Fruit fly (Drosophila melanogaster): ENCODE measurements around the gene bsk.

Gene bsk

dm6 chr2L:10230455-10230854 lies 19.8 kb downstream of the bsk start:
- no peak for TF ChIP-seq pan (optimal IDR thresholded peaks at IDR 0.05)
- no peak for TF ChIP-seq jim (GFP tag; optimal IDR thresholded peaks at IDR 0.05)
- no peak for TF ChIP-seq HLH106 (tag; optimal IDR thresholded peaks at IDR 0.05)
- TF ChIP-seq fru (GFP tag; optimal IDR thresholded peaks at IDR 0.05) = no peak
- TF ChIP-seq sage (GFP tag; optimal IDR thresholded peaks at IDR 0.05) = no peak
- TF ChIP-seq dsf (GFP tag; optimal IDR thresholded peaks at IDR 0.05; ENCODE audit: borderline replicate concordance) = no peak
- TF ChIP-seq CG32264 (GFP tag; optimal IDR thresholded peaks at IDR 0.05) = no peak
- TF ChIP-seq Dfd (GFP tag; optimal IDR thresholded peaks at IDR 0.05) = no peak
- TF ChIP-seq br (GFP tag; optimal IDR thresholded peaks at IDR 0.05) = no peak

dm6 chr2L:10226724-10227407 lies 23.4 kb downstream of the bsk start, which contains the start of gene CG5708:
Gene CG5708 (minus strand): TSS chr2L:10226808.
- peak; percentile 22 for TF ChIP-seq Hnf4 (GFP tag; optimal IDR thresholded peaks at IDR 0.05)
- peak; percentile 26 for TF ChIP-seq sage (GFP tag; optimal IDR thresholded peaks at IDR 0.05)
- TF ChIP-seq rgr (GFP tag; optimal IDR thresholded peaks at IDR 0.05) = peak; percentile 15
- no peak for TF ChIP-seq Rel (GFP tag; optimal IDR thresholded peaks at IDR 0.05)
- peak; percentile 41 for TF ChIP-seq Rel (tag; optimal IDR thresholded peaks at IDR 0.05)
- no peak for TF ChIP-seq jim (GFP tag; optimal IDR thresholded peaks at IDR 0.05)
- no peak for TF ChIP-seq Dfd (GFP tag; optimal IDR thresholded peaks at IDR 0.05)
- TF ChIP-seq foxo (GFP tag; optimal IDR thresholded peaks at IDR 0.05) = no peak
- TF ChIP-seq Myc (optimal IDR thresholded peaks at IDR 0.05) = peak; percentile 82
- peak; percentile 11 for TF ChIP-seq Sp1 (GFP tag; optimal IDR thresholded peaks at IDR 0.05)
- peak; percentile 80 for TF ChIP-seq woc (GFP tag; optimal IDR thresholded peaks at IDR 0.05)

- no peak for TF ChIP-seq dmrt93B (GFP tag; optimal IDR thresholded peaks at IDR 0.05)
- TF ChIP-seq Rel (GFP tag; optimal IDR thresholded peaks at IDR 0.05) = peak; percentile 9
- TF ChIP-seq Rel (tag; optimal IDR thresholded peaks at IDR 0.05) = no peak
Measured at dm6 chr2L:10226213-10226723, 24.0 kb downstream of the bsk start.

- TF ChIP-seq Jra (GFP tag; optimal IDR thresholded peaks at IDR 0.05) (no peak), foxo (GFP tag; optimal IDR thresholded peaks at IDR 0.05) (no peak), brk (GFP tag; optimal IDR thresholded peaks at IDR 0.05) (peak; percentile 60), Dfd (GFP tag; optimal IDR thresholded peaks at IDR 0.05) (no peak), tai (GFP tag; optimal IDR thresholded peaks at IDR 0.05) (peak; percentile 58), N (GFP tag; optimal IDR thresholded peaks at IDR 0.05) (no peak), Rel (GFP tag; optimal IDR thresholded peaks at IDR 0.05) (no peak), Rel (tag; optimal IDR thresholded peaks at IDR 0.05) (peak; percentile 7), usp (GFP tag; optimal IDR thresholded peaks at IDR 0.05) (no peak), rgr (GFP tag; optimal IDR thresholded peaks at IDR 0.05) (no peak), sage (GFP tag; optimal IDR thresholded peaks at IDR 0.05) (no peak), Mio (GFP tag; optimal IDR thresholded peaks at IDR 0.05) (no peak), dl (GFP tag; optimal IDR thresholded peaks at IDR 0.05; ENCODE audit: insufficient read depth in 1 of 2, partially characterized antibody in 2 of 2) (no peak), Dif (GFP tag; optimal IDR thresholded peaks at IDR 0.05; ENCODE audit: partially characterized antibody) (no peak), ey (GFP tag; optimal IDR thresholded peaks at IDR 0.05) (no peak), GATAd (GFP tag; optimal IDR thresholded peaks at IDR 0.05) (no peak), fru (GFP tag; optimal IDR thresholded peaks at IDR 0.05) (no peak)
Measured at dm6 chr2L:10222550-10223231, 27.6 kb downstream of the bsk start, which contains the start of gene Bcs1. Gene Bcs1 (plus strand): TSS chr2L:10222657.

dm6 chr2L:10221387-10221705 lies 29.0 kb downstream of the bsk start:
- TF ChIP-seq Vsx2 (GFP tag; optimal IDR thresholded peaks at IDR 0.05; ENCODE audit: partially characterized antibody) = no peak
- no peak for TF ChIP-seq woc (GFP tag; optimal IDR thresholded peaks at IDR 0.05)
- no peak for TF ChIP-seq brk (GFP tag; optimal IDR thresholded peaks at IDR 0.05)
